Worm (Caenorhabditis elegans) whole organism, L3 larva: ENCODE data around the gene srh-116.

Source experiments
- R02D3.7 ChIP-seq: fragments of 150-350 bp; optimal IDR thresholded peaks from 2 replicates; lab custom pipeline; 2014; ENCODE audit warnings: missing biosample characterization, missing genetic modification characterization
- ZK546.5 ChIP-seq: sonication (generic microtip); optimal IDR thresholded peaks from 2 replicates; lab custom pipeline; 2017; ENCODE audit warnings: missing biosample characterization, missing genetic modification characterization
- ama-1 ChIP-seq: fragments of 150-350 bp; optimal IDR thresholded peaks from 2 replicates; lab custom pipeline; 2018
- ceh-16 ChIP-seq: sonication (generic microtip); optimal IDR thresholded peaks from 2 replicates; lab custom pipeline; 2017; ENCODE audit warnings: missing biosample characterization, missing genetic modification characterization
- ceh-28 ChIP-seq: fragments of 150-350 bp; optimal IDR thresholded peaks from 2 replicates; lab custom pipeline; 2014; ENCODE audit warnings: missing biosample characterization, missing genetic modification reagents, missing genetic modification characterization
- ceh-82 ChIP-seq: fragments of 150-350 bp; optimal IDR thresholded peaks from 2 replicates; lab custom pipeline; 2014; ENCODE audit warnings: missing biosample characterization, missing genetic modification characterization
- ceh-9 ChIP-seq: sonication (generic microtip); optimal IDR thresholded peaks from 2 replicates; lab custom pipeline; 2018; ENCODE audit warnings: missing biosample characterization, missing genetic modification characterization
- daf-12 ChIP-seq: fragments of 150-350 bp; optimal IDR thresholded peaks from 2 replicates; lab custom pipeline; 2014; ENCODE audit warnings: missing biosample characterization, missing genetic modification reagents, missing genetic modification characterization
- egl-27 ChIP-seq: sonication (generic microtip); optimal IDR thresholded peaks from 4 replicates; lab custom pipeline; 2017; ENCODE audit warnings: missing biosample characterization, missing genetic modification reagents, missing genetic modification characterization
- elt-1 ChIP-seq: fragments of 150-350 bp; optimal IDR thresholded peaks from 2 replicates; lab custom pipeline; 2014; ENCODE audit warnings: missing biosample characterization, missing genetic modification characterization
- elt-2 ChIP-seq: sonication (generic microtip); optimal IDR thresholded peaks from 2 replicates; lab custom pipeline; 2016; ENCODE audit warnings: missing genetic modification reagents, mild to moderate bottlenecking, missing genetic modification characterization, missing compliant biosample characterization
- eor-1 ChIP-seq, 2 experiments: fragments of 150-350 bp; optimal IDR thresholded peaks; 2 replicates each; lab custom pipeline; 2014 to 2018; ENCODE audit warnings: missing biosample characterization in 2 of 2, missing genetic modification characterization in 2 of 2
- fkh-10 ChIP-seq: sonication (generic microtip); optimal IDR thresholded peaks from 2 replicates; lab custom pipeline; 2017; ENCODE audit warnings: missing biosample characterization, missing genetic modification reagents, missing genetic modification characterization
- fkh-2 ChIP-seq: fragments of 150-350 bp; optimal IDR thresholded peaks from 2 replicates; lab custom pipeline; 2014; ENCODE audit warnings: missing biosample characterization, missing genetic modification reagents, missing genetic modification characterization
- hmg-11 ChIP-seq: sonication (generic microtip); optimal IDR thresholded peaks from 2 replicates; lab custom pipeline; 2016; ENCODE audit warnings: missing genetic modification characterization, missing compliant biosample characterization
- jun-1 ChIP-seq: fragments of 150-350 bp; optimal IDR thresholded peaks from 2 replicates; lab custom pipeline; 2014; ENCODE audit warnings: missing biosample characterization, missing genetic modification reagents, missing genetic modification characterization
- lin-15B ChIP-seq: fragments of 150-350 bp; optimal IDR thresholded peaks from 2 replicates; lab custom pipeline; 2014; ENCODE audit warnings: missing biosample characterization, missing genetic modification characterization
- lin-39 ChIP-seq: fragments of 150-350 bp; optimal IDR thresholded peaks from 2 replicates; lab custom pipeline; 2018; ENCODE audit warnings: missing biosample characterization, missing genetic modification reagents, missing genetic modification characterization
- lsy-12 ChIP-seq: sonication (generic microtip); optimal IDR thresholded peaks from 2 replicates; lab custom pipeline; 2016; ENCODE audit warnings: mild to moderate bottlenecking, missing genetic modification characterization, missing compliant biosample characterization
- mdl-1 ChIP-seq: fragments of 150-350 bp; optimal IDR thresholded peaks from 2 replicates; lab custom pipeline; 2014; ENCODE audit warnings: missing biosample characterization, missing genetic modification characterization
- mml-1 ChIP-seq: fragments of 150-350 bp; sonication (generic microtip); optimal IDR thresholded peaks from 3 replicates; lab custom pipeline; 2014; ENCODE audit warnings: missing biosample characterization, missing genetic modification characterization
- nfya-1 ChIP-seq: sonication (generic microtip); optimal IDR thresholded peaks from 2 replicates; lab custom pipeline; 2017; ENCODE audit warnings: missing genetic modification characterization, mild to moderate bottlenecking, missing compliant biosample characterization, antibody characterized with exemption, moderate library complexity; ENCODE audit not compliant: insufficient read depth
- nhr-12 ChIP-seq: fragments of 150-350 bp; optimal IDR thresholded peaks from 2 replicates; lab custom pipeline; 2014; ENCODE audit warnings: missing biosample characterization, missing genetic modification characterization
- nhr-23 ChIP-seq: fragments of 150-350 bp; optimal IDR thresholded peaks from 2 replicates; lab custom pipeline; 2014; ENCODE audit warnings: missing biosample characterization, missing genetic modification reagents, missing genetic modification characterization
- nhr-237 ChIP-seq: fragments of 150-350 bp; optimal IDR thresholded peaks from 2 replicates; lab custom pipeline; 2014; ENCODE audit warnings: missing biosample characterization, missing genetic modification characterization
- nhr-28 ChIP-seq: fragments of 150-350 bp; optimal IDR thresholded peaks from 2 replicates; lab custom pipeline; 2014; ENCODE audit warnings: missing biosample characterization, missing genetic modification characterization
- nhr-43 ChIP-seq: sonication (generic microtip); optimal IDR thresholded peaks from 2 replicates; lab custom pipeline; 2016; ENCODE audit warnings: mild to moderate bottlenecking, missing genetic modification characterization, missing compliant biosample characterization; ENCODE audit not compliant: poor library complexity, severe bottlenecking
- nhr-67 ChIP-seq: fragments of 150-350 bp; optimal IDR thresholded peaks from 2 replicates; lab custom pipeline; 2014; ENCODE audit warnings: missing biosample characterization, missing genetic modification characterization
- nhr-77 ChIP-seq: fragments of 150-350 bp; optimal IDR thresholded peaks from 2 replicates; lab custom pipeline; 2014; ENCODE audit warnings: missing biosample characterization, missing genetic modification characterization
- pha-4 ChIP-seq: fragments of 150-350 bp; optimal IDR thresholded peaks from 2 replicates; lab custom pipeline; 2014; ENCODE audit warnings: missing biosample characterization, missing genetic modification reagents, missing genetic modification characterization
- pqm-1 ChIP-seq: fragments of 150-350 bp; optimal IDR thresholded peaks from 2 replicates; lab custom pipeline; 2017; ENCODE audit warnings: missing biosample characterization, missing genetic modification characterization, inconsistent platforms
- skn-1 ChIP-seq: fragments of 150-350 bp; optimal IDR thresholded peaks from 2 replicates; lab custom pipeline; 2014; ENCODE audit warnings: missing biosample characterization, missing genetic modification characterization
- snpc-4 ChIP-seq: fragments of 150-350 bp; optimal IDR thresholded peaks from 2 replicates; lab custom pipeline; 2014; ENCODE audit warnings: missing biosample characterization, missing genetic modification characterization
- tbx-2 ChIP-seq: sonication (generic microtip); optimal IDR thresholded peaks from 2 replicates; lab custom pipeline; 2016; ENCODE audit warnings: mild to moderate bottlenecking, missing genetic modification characterization, missing compliant biosample characterization
- unc-39 ChIP-seq: sonication (generic microtip); optimal IDR thresholded peaks from 4 replicates; lab custom pipeline; 2017; ENCODE audit warnings: missing biosample characterization, missing genetic modification characterization
- unc-62 ChIP-seq: fragments of 150-350 bp; sonication (generic microtip); optimal IDR thresholded peaks from 4 replicates; lab custom pipeline; 2014; ENCODE audit warnings: missing biosample characterization, missing genetic modification reagents, missing genetic modification characterization
- zag-1 ChIP-seq: fragments of 150-350 bp; optimal IDR thresholded peaks from 2 replicates; lab custom pipeline; 2014; ENCODE audit warnings: missing biosample characterization, missing genetic modification characterization
- ztf-11 ChIP-seq: fragments of 150-350 bp; optimal IDR thresholded peaks from 2 replicates; lab custom pipeline; 2014; ENCODE audit warnings: missing biosample characterization, missing genetic modification characterization

Gene srh-116

DNA sequence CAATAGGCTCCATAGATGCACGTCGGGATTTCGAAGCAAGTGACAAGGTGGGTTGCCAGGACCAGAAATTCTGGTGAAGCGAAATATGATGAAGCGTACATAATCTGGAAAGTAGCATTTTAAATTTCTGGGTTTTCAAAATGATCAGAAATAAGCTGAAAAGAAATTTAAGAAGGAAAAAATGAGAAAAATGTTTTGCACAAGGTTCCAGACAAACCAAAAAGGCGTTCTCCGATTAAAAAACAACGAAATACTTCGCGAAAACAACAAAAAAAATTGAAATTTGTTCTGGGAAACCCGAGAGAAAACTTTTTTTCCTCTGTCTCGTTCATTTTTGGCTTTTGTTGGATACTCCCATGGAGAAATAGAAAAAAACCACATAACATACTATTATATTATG lies 31.6 kb downstream of the srh-116 start, which contains the start of gene srh-252:
srh-252 (minus strand) TSS at position 101 of the 400 bp plus-strand sequence.
- no peak for TF ChIP-seq ama-1
- TF ChIP-seq ceh-9 (tag; lab: Kevin White, UChicago): no peak
- TF ChIP-seq skn-1 (tag; lab: Kevin White, UChicago): no peak
- no peak for TF ChIP-seq nhr-43
- TF ChIP-seq daf-12 (tag; lab: Kevin White, UChicago): no peak
- TF ChIP-seq tbx-2 (tag; lab: Kevin White, UChicago): no peak
- TF ChIP-seq elt-2 (tag; lab: Kevin White, UChicago): no peak
- no peak for TF ChIP-seq pqm-1 (tag; lab: Kevin White, UChicago)
- TF ChIP-seq ztf-11 (tag; lab: Kevin White, UChicago): no peak
- no peak for TF ChIP-seq nhr-77 (tag; lab: Kevin White, UChicago)
- no peak for TF ChIP-seq nhr-67
- TF ChIP-seq elt-1: no peak
- TF ChIP-seq nhr-23 (tag; lab: Kevin White, UChicago): no peak
- no peak for TF ChIP-seq nhr-12 (tag; lab: Kevin White, UChicago)
- TF ChIP-seq lin-39 (tag; lab: Kevin White, UChicago): no peak
- TF ChIP-seq unc-62 (GFP tag; lab: Kevin White, UChicago): no peak
- no peak for TF ChIP-seq snpc-4 (tag; lab: Kevin White, UChicago)
- no peak for TF ChIP-seq nfya-1 (tag; lab: Kevin White, UChicago)
- no peak for TF ChIP-seq ceh-16 (tag; lab: Kevin White, UChicago)
- TF ChIP-seq, all 47 proteins: peak for 0

DNA sequence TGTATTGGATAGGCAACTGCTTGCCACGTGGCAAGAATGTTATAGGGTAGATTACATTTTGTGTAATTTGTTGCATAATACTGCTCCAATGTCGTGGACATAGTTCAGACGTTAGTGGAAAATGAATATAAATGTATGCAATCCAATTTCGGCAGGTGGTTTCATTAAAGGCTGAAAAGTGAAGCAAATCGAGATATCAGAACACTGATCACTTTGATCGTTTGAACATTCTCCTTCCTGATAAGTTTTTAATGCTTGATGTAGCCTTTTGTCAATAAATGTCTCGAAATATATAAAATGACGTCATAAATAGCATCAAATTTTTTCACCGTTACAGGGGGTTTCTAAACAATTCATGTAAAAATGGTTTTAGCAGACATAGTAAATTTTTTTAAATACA lies 34.6 kb downstream of the srh-116 start, which contains the start of gene srh-109:
srh-109 (minus strand) TSS at position 101 of the 400 bp plus-strand sequence.
- TF ChIP-seq ceh-82: no peak
- no peak for TF ChIP-seq hmg-11
- TF ChIP-seq tbx-2 (tag; lab: Kevin White, UChicago): no peak
- TF ChIP-seq pqm-1 (tag; lab: Kevin White, UChicago): no peak
- TF ChIP-seq lin-15B (tag; lab: Kevin White, UChicago): no peak
- TF ChIP-seq ceh-9 (tag; lab: Kevin White, UChicago): no peak
- TF ChIP-seq nfya-1 (tag; lab: Kevin White, UChicago): no peak
- TF ChIP-seq egl-27 (tag; lab: Kevin White, UChicago): no peak
- TF ChIP-seq ama-1: no peak
- TF ChIP-seq elt-2 (tag; lab: Kevin White, UChicago): no peak
- TF ChIP-seq fkh-10 (GFP tag; lab: Kevin White, UChicago): no peak
- no peak for TF ChIP-seq ceh-28
- no peak for TF ChIP-seq zag-1 (tag; lab: Kevin White, UChicago)

DNA sequence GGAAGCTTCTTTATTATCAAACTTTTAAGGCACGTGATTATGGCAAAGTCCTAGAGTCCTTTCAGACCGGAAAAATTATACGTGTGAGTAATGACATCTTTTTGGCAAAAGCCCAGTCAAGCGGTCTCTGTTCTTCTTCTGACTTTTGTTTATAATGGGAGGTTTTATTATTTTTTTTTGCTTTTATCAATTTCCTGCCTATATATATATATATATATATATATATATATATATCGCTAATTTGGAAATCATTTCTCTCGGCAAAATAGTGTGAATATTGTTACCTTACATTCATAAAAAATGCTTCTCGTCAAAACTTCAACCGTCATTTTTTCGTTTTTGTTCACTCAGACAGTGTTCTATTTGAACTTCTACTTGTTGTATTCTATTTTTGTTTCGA lies 37.2 kb downstream of the srh-116 start, which contains the start of gene srbc-62:
srbc-62 (plus strand) TSS at position 301 of the 400 bp plus-strand sequence.
- TF ChIP-seq ama-1: no peak
- TF ChIP-seq unc-39 (tag; lab: Kevin White, UChicago): no peak
- no peak for TF ChIP-seq ztf-11 (tag; lab: Kevin White, UChicago)
- TF ChIP-seq ceh-28: no peak
- TF ChIP-seq snpc-4 (tag; lab: Kevin White, UChicago): no peak
- TF ChIP-seq pha-4 (tag; lab: Kevin White, UChicago): no peak
- no peak for TF ChIP-seq nhr-28 (tag; lab: Kevin White, UChicago)
- no peak for TF ChIP-seq daf-12 (tag; lab: Kevin White, UChicago)
- no peak for TF ChIP-seq jun-1 (tag; lab: Kevin White, UChicago)

DNA sequence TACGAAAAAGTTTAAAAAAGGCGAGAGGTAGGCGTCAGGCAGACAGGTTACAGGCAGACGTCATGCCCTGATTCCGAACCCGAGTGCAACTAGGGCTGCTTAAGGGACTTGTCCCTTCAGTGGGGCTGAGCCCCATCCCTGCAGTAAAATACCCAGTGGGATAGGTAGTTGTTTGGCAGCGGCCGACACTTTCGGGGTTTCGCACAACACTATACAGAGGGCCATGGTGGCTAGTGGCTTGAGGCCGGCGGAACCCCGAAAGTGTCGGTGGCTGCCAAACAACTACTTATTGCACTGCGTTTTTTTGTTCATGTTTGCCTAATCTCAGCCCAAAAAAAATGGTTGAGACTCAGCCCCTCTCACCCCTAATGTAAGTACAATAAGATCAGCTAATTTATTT lies 39.3 kb downstream of the srh-116 start:
- TF ChIP-seq eor-1 (tag; optimal IDR thresholded peaks at IDR 0.05; lab: Kevin White, UChicago): no peak
- no peak for TF ChIP-seq fkh-2 (tag; lab: Kevin White, UChicago)
- no peak for TF ChIP-seq elt-1
- TF ChIP-seq pqm-1 (tag; lab: Kevin White, UChicago): no peak
- TF ChIP-seq snpc-4 (tag; lab: Kevin White, UChicago): no peak
- no peak for TF ChIP-seq lsy-12
- no peak for TF ChIP-seq nhr-28 (tag; lab: Kevin White, UChicago)
- no peak for TF ChIP-seq unc-62 (GFP tag; lab: Kevin White, UChicago)
- no peak for TF ChIP-seq ama-1
- no peak for TF ChIP-seq ztf-11 (tag; lab: Kevin White, UChicago)
- TF ChIP-seq mdl-1: no peak
- TF ChIP-seq mml-1 (tag; lab: Kevin White, UChicago): no peak
- TF ChIP-seq ZK546.5 (tag; lab: Kevin White, UChicago): no peak
- no peak for TF ChIP-seq hmg-11
- no peak for TF ChIP-seq nhr-43
- TF ChIP-seq R02D3.7: no peak
- no peak for TF ChIP-seq nhr-237 (tag; lab: Kevin White, UChicago)
- TF ChIP-seq, all 47 proteins: peak for 0
